Worm (Caenorhabditis elegans) whole organism, L3 larva: ENCODE measurements around the gene haf-8.

Experiments
- ceh-16 ChIP-seq: sonication (generic microtip); optimal IDR thresholded peaks from 2 replicates; lab custom pipeline; 2017; ENCODE audit warnings: missing biosample characterization, missing genetic modification characterization
- elt-3 ChIP-seq, 3 experiments: fragments of 150-350 bp in 1 of 3; sonication (generic microtip) in 2 of 3; optimal IDR thresholded peaks; 2 replicates in 2 of 3; 4 replicates in 1 of 3; lab custom pipeline; 2014 to 2017; ENCODE audit warnings: missing biosample characterization in 3 of 3, missing genetic modification characterization in 3 of 3
- snpc-4 ChIP-seq: fragments of 150-350 bp; optimal IDR thresholded peaks from 2 replicates; lab custom pipeline; 2014; ENCODE audit warnings: missing biosample characterization, missing genetic modification characterization
- unc-62 ChIP-seq: fragments of 150-350 bp; sonication (generic microtip); optimal IDR thresholded peaks from 4 replicates; lab custom pipeline; 2014; ENCODE audit warnings: missing biosample characterization, missing genetic modification reagents, missing genetic modification characterization

- TF ChIP-seq unc-62 (GFP tag; lab: Kevin White, UChicago) (no peak), ceh-16 (tag; lab: Kevin White, UChicago) (no peak), snpc-4 (tag; lab: Kevin White, UChicago) (no peak), elt-3 (tag; optimal IDR thresholded peaks at IDR 0.05; lab: Kevin White, UChicago) (no peak)
Measured at ce11 chrIV:14715500-14715899, 15.8 kb upstream of the haf-8 start, which contains the start of gene lgc-8.
